Fruit fly (Drosophila melanogaster) whole organism, embryonic: ENCODE data around the gene Vps26.

Experiments
- Atf6 ChIP-seq: fragments of 200-800 bp; sonication (Bioruptor generic); IDR thresholded peaks from 2 replicates; pipeline ENCODE4 v1.3.6; 2022; ENCODE audit warnings: missing biosample characterization, missing genetic modification characterization
- CG10209 ChIP-seq: fragments of 200-800 bp; sonication (Bioruptor generic); optimal IDR thresholded peaks from 3 replicates; lab custom pipeline; 2017; ENCODE audit warnings: missing biosample characterization, mild to moderate bottlenecking, missing genetic modification characterization, missing genetic modification reagents
- CG12104 ChIP-seq: fragments of 200-800 bp; sonication (Bioruptor generic); optimal IDR thresholded peaks from 3 replicates; lab custom pipeline; 2016; ENCODE audit warnings: missing biosample characterization, missing genetic modification characterization
- CG14860 ChIP-seq: fragments of 200-800 bp; sonication (Bioruptor generic); IDR thresholded peaks from 3 replicates; pipeline ENCODE4 v1.3.6; 2022; ENCODE audit warnings: missing biosample characterization, missing genetic modification characterization; ENCODE audit not compliant: partially characterized antibody
- CG15514 ChIP-seq: fragments of 200-800 bp; sonication (Bioruptor generic); optimal IDR thresholded peaks from 3 replicates; lab custom pipeline; 2017; ENCODE audit warnings: missing biosample characterization, missing genetic modification characterization, mild to moderate bottlenecking, moderate library complexity, missing genetic modification reagents
- CG1602 ChIP-seq: fragments of 200-800 bp; sonication (Bioruptor generic); optimal IDR thresholded peaks from 3 replicates; lab custom pipeline; 2016; ENCODE audit warnings: missing biosample characterization, missing genetic modification characterization
- CG16813 ChIP-seq: fragments of 200-800 bp; sonication (Bioruptor generic); IDR thresholded peaks from 3 replicates; pipeline ENCODE4 v1.3.6; 2022; ENCODE audit warnings: missing biosample characterization, missing genetic modification characterization; ENCODE audit not compliant: partially characterized antibody
- CG17359 ChIP-seq: fragments of 200-800 bp; sonication (Bioruptor generic); optimal IDR thresholded peaks from 3 replicates; lab custom pipeline; 2018; ENCODE audit warnings: missing biosample characterization, mild to moderate bottlenecking, missing genetic modification characterization, moderate library complexity
- CG17912 ChIP-seq: fragments of 200-800 bp; sonication (Bioruptor generic); optimal IDR thresholded peaks from 2 replicates; lab custom pipeline; 2018; ENCODE audit warnings: missing biosample characterization, mild to moderate bottlenecking, missing genetic modification characterization
- CG18619 ChIP-seq: fragments of 200-800 bp; sonication (Bioruptor generic); optimal IDR thresholded peaks from 3 replicates; lab custom pipeline; 2017; ENCODE audit warnings: missing biosample characterization, mild to moderate bottlenecking, missing genetic modification characterization
- CG2129 ChIP-seq: fragments of 200-800 bp; sonication (Bioruptor generic); IDR thresholded peaks from 2 replicates; pipeline ENCODE4 v1.3.6; 2022; ENCODE audit warnings: missing biosample characterization, missing genetic modification characterization; ENCODE audit not compliant: partially characterized antibody
- CG3726 ChIP-seq: fragments of 200-800 bp; sonication (Bioruptor generic); IDR thresholded peaks from 3 replicates; pipeline ENCODE4, ENCODE4 v1.3.6; 2022; ENCODE audit warnings: missing biosample characterization, missing genetic modification characterization
- CG6683 ChIP-seq: fragments of 200-800 bp; sonication (Bioruptor generic); optimal IDR thresholded peaks from 2 replicates; lab custom pipeline; 2017; ENCODE audit warnings: missing biosample characterization, mild to moderate bottlenecking, missing genetic modification characterization, missing genetic modification reagents
- CG6689 ChIP-seq: fragments of 200-800 bp; sonication (Bioruptor generic); IDR thresholded peaks from 2 replicates; pipeline ENCODE4 v1.3.6; 2022; ENCODE audit warnings: missing biosample characterization, missing genetic modification characterization
- CG7963 ChIP-seq: fragments of 200-800 bp; sonication (Bioruptor generic); IDR thresholded peaks from 3 replicates; pipeline ENCODE4 v1.3.6; 2022; ENCODE audit warnings: missing biosample characterization, missing genetic modification characterization; ENCODE audit not compliant: partially characterized antibody
- CG8388 ChIP-seq: fragments of 200-800 bp; sonication (Bioruptor generic); optimal IDR thresholded peaks from 2 replicates; lab custom pipeline; 2019; ENCODE audit warnings: missing biosample characterization, mild to moderate bottlenecking, missing genetic modification characterization, moderate library complexity
- Dp ChIP-seq: fragments of 200-800 bp; sonication (Bioruptor generic); optimal IDR thresholded peaks from 2 replicates; lab custom pipeline; 2018; ENCODE audit warnings: missing biosample characterization, mild to moderate bottlenecking, missing genetic modification characterization, moderate library complexity
- ERR ChIP-seq: fragments of 200-800 bp; sonication (Bioruptor generic); optimal IDR thresholded peaks from 2 replicates; lab custom pipeline; 2016; ENCODE audit warnings: missing biosample characterization, missing genetic modification characterization
- Elba2 ChIP-seq: fragments of 200-800 bp; sonication (Bioruptor generic); optimal IDR thresholded peaks from 3 replicates; lab custom pipeline; 2016; ENCODE audit warnings: missing biosample characterization, missing genetic modification characterization
- Ets65A ChIP-seq: fragments of 200-800 bp; sonication (Bioruptor generic); peaks from one replicate; lab custom pipeline; 2016; ENCODE audit warnings: missing biosample characterization, missing genetic modification characterization
- Fer1 ChIP-seq: fragments of 200-800 bp; sonication (Bioruptor generic); optimal IDR thresholded peaks from 2 replicates; lab custom pipeline; 2017; ENCODE audit warnings: missing biosample characterization, mild to moderate bottlenecking, missing genetic modification characterization
- Fer2 ChIP-seq: fragments of 200-800 bp; sonication (Bioruptor generic); optimal IDR thresholded peaks from 2 replicates; lab custom pipeline; 2018; ENCODE audit warnings: missing biosample characterization, mild to moderate bottlenecking, missing genetic modification characterization, moderate library complexity
- HLH4C ChIP-seq: fragments of 200-800 bp; sonication (Bioruptor generic); IDR thresholded peaks from 3 replicates; pipeline ENCODE4 v1.3.6; 2022; ENCODE audit warnings: missing biosample characterization, missing genetic modification characterization; ENCODE audit not compliant: partially characterized antibody
- HLH54F ChIP-seq: fragments of 200-800 bp; sonication (Bioruptor generic); optimal IDR thresholded peaks from 3 replicates; lab custom pipeline; 2016; ENCODE audit warnings: missing biosample characterization, missing genetic modification characterization
- Jarid2 ChIP-seq: fragments of 200-800 bp; sonication (Bioruptor generic); optimal IDR thresholded peaks from 3 replicates; lab custom pipeline; 2017; ENCODE audit warnings: mild to moderate bottlenecking, missing biosample characterization, missing genetic modification reagents, missing genetic modification characterization
- Med ChIP-seq: fragments of 200-800 bp; sonication (Bioruptor generic); peaks from one replicate; lab custom pipeline; 2016; ENCODE audit warnings: missing biosample characterization, missing genetic modification characterization, mild to moderate bottlenecking, inconsistent platforms, moderate library complexity
- Pdp1 ChIP-seq, 2 experiments: fragments of 200-800 bp; sonication (Bioruptor generic); optimal IDR thresholded peaks; 3 replicates each; lab custom pipeline; 2016; ENCODE audit warnings: missing biosample characterization in 2 of 2, missing genetic modification characterization in 2 of 2, mild to moderate bottlenecking in 1 of 2, moderate library complexity in 1 of 2
- Sry-β ChIP-seq: fragments of 200-800 bp; sonication (Bioruptor generic); optimal IDR thresholded peaks from 2 replicates; lab custom pipeline; 2018; ENCODE audit warnings: missing biosample characterization, mild to moderate bottlenecking, missing genetic modification characterization, moderate library complexity
- Taf1 ChIP-seq: fragments of 200-800 bp; sonication (Bioruptor generic); IDR thresholded peaks from 2 replicates; pipeline ENCODE4 v1.3.6; 2022; ENCODE audit warnings: missing biosample characterization, missing genetic modification characterization
- Tbp ChIP-seq: fragments of >200 bp; optimal IDR thresholded peaks from 2 replicates; lab custom pipeline; 2018; ENCODE audit warnings: missing biosample characterization, missing genetic modification characterization
- YL-1 ChIP-seq: fragments of 200-800 bp; sonication (Bioruptor generic); optimal IDR thresholded peaks from 3 replicates; lab custom pipeline; 2017; ENCODE audit warnings: missing biosample characterization, mild to moderate bottlenecking, missing genetic modification characterization
- al ChIP-seq: fragments of 200-800 bp; sonication (Bioruptor generic); IDR thresholded peaks from 2 replicates; pipeline ENCODE4 v1.3.6; 2022; ENCODE audit warnings: missing biosample characterization, missing genetic modification characterization
- ase ChIP-seq: fragments of 200-800 bp; sonication (Bioruptor generic); IDR thresholded peaks from 3 replicates; pipeline ENCODE4 v1.3.6; 2022; ENCODE audit warnings: missing biosample characterization, missing genetic modification characterization
- caup ChIP-seq: fragments of 200-800 bp; sonication (Bioruptor generic); optimal IDR thresholded peaks from 3 replicates; lab custom pipeline; 2017; ENCODE audit warnings: missing biosample characterization, mild to moderate bottlenecking, missing genetic modification characterization, moderate library complexity; ENCODE audit not compliant: severe bottlenecking
- dpn ChIP-seq, 2 experiments: fragments of 200-800 bp; sonication (Bioruptor generic); optimal IDR thresholded peaks; 3 replicates each; lab custom pipeline; 2016; ENCODE audit warnings: missing biosample characterization in 2 of 2, missing genetic modification characterization in 2 of 2
- hbn ChIP-seq: fragments of 200-800 bp; sonication (Bioruptor generic); IDR thresholded peaks from 2 replicates; pipeline ENCODE4 v1.3.6; 2022; ENCODE audit warnings: missing biosample characterization, missing genetic modification characterization; ENCODE audit not compliant: partially characterized antibody
- ind ChIP-seq: fragments of 200-800 bp; sonication (Bioruptor generic); optimal IDR thresholded peaks from 3 replicates; lab custom pipeline; 2016; ENCODE audit warnings: missing biosample characterization, missing genetic modification characterization
- nom ChIP-seq: fragments of 200-800 bp; sonication (Bioruptor generic); optimal IDR thresholded peaks from 2 replicates; lab custom pipeline; 2017; ENCODE audit warnings: missing biosample characterization, missing genetic modification characterization, mild to moderate bottlenecking, moderate library complexity, missing genetic modification reagents
- oc ChIP-seq: fragments of 200-800 bp; sonication (Bioruptor generic); optimal IDR thresholded peaks from 2 replicates; lab custom pipeline; 2018; ENCODE audit warnings: missing biosample characterization, mild to moderate bottlenecking, missing genetic modification characterization, moderate library complexity
- pros ChIP-seq: fragments of 200-800 bp; sonication (Bioruptor generic); optimal IDR thresholded peaks from 3 replicates; lab custom pipeline; 2019; ENCODE audit warnings: missing biosample characterization, mild to moderate bottlenecking, missing genetic modification characterization, moderate library complexity
- run ChIP-seq: fragments of 200-800 bp; sonication (Bioruptor generic); optimal IDR thresholded peaks from 3 replicates; lab custom pipeline; 2018; ENCODE audit warnings: missing biosample characterization, mild to moderate bottlenecking, missing genetic modification characterization
- slp2 ChIP-seq: fragments of 200-800 bp; sonication (Bioruptor generic); optimal IDR thresholded peaks from 2 replicates; lab custom pipeline; 2016; ENCODE audit warnings: missing biosample characterization, missing genetic modification characterization
- sna ChIP-seq: fragments of 200-800 bp; sonication (Bioruptor generic); IDR thresholded peaks from 2 replicates; pipeline ENCODE4 v1.3.6; 2022; ENCODE audit warnings: missing biosample characterization, missing genetic modification characterization; ENCODE audit not compliant: partially characterized antibody
- stwl ChIP-seq: fragments of 200-800 bp; sonication (Bioruptor generic); optimal IDR thresholded peaks from 3 replicates; lab custom pipeline; 2018; ENCODE audit warnings: missing biosample characterization, mild to moderate bottlenecking, missing genetic modification characterization, moderate library complexity
- sug ChIP-seq: fragments of 200-800 bp; optimal IDR thresholded peaks from 2 replicates; lab custom pipeline; 2019; ENCODE audit warnings: missing biosample characterization, mild to moderate bottlenecking, missing genetic modification characterization, moderate library complexity
- tin ChIP-seq: fragments of 200-800 bp; sonication (Bioruptor generic); optimal IDR thresholded peaks from 3 replicates; lab custom pipeline; 2016; ENCODE audit warnings: missing biosample characterization, missing genetic modification characterization
- trem ChIP-seq: fragments of 200-800 bp; optimal IDR thresholded peaks from 3 replicates; lab custom pipeline; 2019; ENCODE audit warnings: missing biosample characterization, mild to moderate bottlenecking, missing genetic modification characterization, moderate library complexity
- vfl ChIP-seq: fragments of 200-800 bp; sonication (Bioruptor generic); optimal IDR thresholded peaks from 2 replicates; lab custom pipeline; 2016; ENCODE audit warnings: missing biosample characterization, missing genetic modification characterization
- zfh2 ChIP-seq: fragments of 200-800 bp; sonication (Bioruptor generic); optimal IDR thresholded peaks from 2 replicates; lab custom pipeline; 2016; ENCODE audit warnings: missing biosample characterization, missing genetic modification characterization

Gene Vps26

dm6 chrX:1868586-1869111 lies 5.0 kb upstream of the Vps26 start, which contains the start of the genes CG14803 and Pex5 (continued):
- TF ChIP-seq Elba2 (GFP tag; lab: Kevin White, UChicago) (peak; percentile 37), CG14860 (peak; percentile 52; the same call in 1 of the 3 replicates), CG16813 (peak; percentile 65), run (tag; lab: Kevin White, UChicago) (no peak), Med (GFP tag; lab: Kevin White, UChicago) (peak; percentile 81), vfl (no peak), stwl (tag; lab: Kevin White, UChicago) (peak; percentile 82), ERR (no peak), Jarid2 (no peak), Fer1 (peak; percentile 33), Tbp (no peak), CG1602 (no peak), Fer2 (tag; lab: Kevin White, UChicago) (no peak), Dp (GFP tag; lab: Kevin White, UChicago) (peak; percentile 76), hbn (peak; percentile 43; the same call in 1 of the 2 replicates), CG6689 (GFP tag; lab: Robert Waterston, UW) (no peak), Atf6 (no peak), al (GFP tag; lab: Robert Waterston, UW) (no peak), nom (GFP tag; lab: Kevin White, UChicago) (peak; percentile 25), sna (no peak), CG17912 (GFP tag; lab: Kevin White, UChicago) (no peak), HLH4C (GFP tag; lab: Robert Waterston, UW) (peak; percentile 63; the same call in 2 of the 3 replicates), ase (no peak), caup (GFP tag; lab: Kevin White, UChicago) (no peak), CG8388 (GFP tag; lab: Kevin White, UChicago) (no peak), CG18619 (no peak), CG17359 (tag; lab: Kevin White, UChicago) (no peak), slp2 (GFP tag; lab: Kevin White, UChicago) (no peak), Taf1 (GFP tag; lab: Robert Waterston, UW) (no peak), Ets65A (GFP tag; lab: Kevin White, UChicago) (peak; percentile 43), CG12104 (no peak), zfh2 (GFP tag; lab: Kevin White, UChicago) (no peak), tin (no peak), CG3726 (GFP tag; lab: Robert Waterston, UW) (no peak), Sry-β (peak; percentile 8), CG2129 (GFP tag; lab: Robert Waterston, UW) (no peak), CG10209 (GFP tag; lab: Kevin White, UChicago) (no peak), YL-1 (GFP tag; lab: Kevin White, UChicago) (peak; percentile 79), dpn (GFP tag; optimal IDR thresholded peaks at IDR 0.05; lab: Kevin White, UChicago) (no peak), CG6683 (GFP tag; lab: Kevin White, UChicago) (no peak), trem (tag; lab: Kevin White, UChicago) (peak; percentile 26), CG15514 (GFP tag; lab: Kevin White, UChicago) (peak; percentile 44), CG7963 (GFP tag; lab: Robert Waterston, UW) (peak; percentile 67; the same call in 1 of the 3 replicates), sug (tag; lab: Kevin White, UChicago) (peak; percentile 9), ind (GFP tag; lab: Kevin White, UChicago) (no peak), HLH54F (GFP tag; lab: Kevin White, UChicago) (no peak), pros (GFP tag; lab: Kevin White, UChicago) (no peak), Pdp1 (GFP tag; optimal IDR thresholded peaks at IDR 0.05; lab: Kevin White, UChicago) (peak in 1 of 2 experiments; percentile 63), oc (no peak)
